Fruit fly (Drosophila melanogaster): Measurements from ENCODE around the gene Caper.

The Caper gene

dm6 chr2L:7063721-7064179 lies 31.2 kb downstream of the Caper start, which contains the start of gene Sem1:
Gene Sem1, plus strand, starts transcription at chr2L:7063986.
- TF ChIP-seq D1 (tag; optimal IDR thresholded peaks at IDR 0.05) (no peak), Ets98B (GFP tag; IDR thresholded peaks at IDR 0.05) (no peak), CG17806 (tag; optimal IDR thresholded peaks at IDR 0.05) (no peak), CG12605 (GFP tag; IDR thresholded peaks at IDR 0.05) (no peak), CG14655 (GFP tag; optimal IDR thresholded peaks at IDR 0.05) (no peak), CG10348 (GFP tag; IDR thresholded peaks at IDR 0.05) (no peak), CG8159 (tag; optimal IDR thresholded peaks at IDR 0.05) (no peak)

DNA sequence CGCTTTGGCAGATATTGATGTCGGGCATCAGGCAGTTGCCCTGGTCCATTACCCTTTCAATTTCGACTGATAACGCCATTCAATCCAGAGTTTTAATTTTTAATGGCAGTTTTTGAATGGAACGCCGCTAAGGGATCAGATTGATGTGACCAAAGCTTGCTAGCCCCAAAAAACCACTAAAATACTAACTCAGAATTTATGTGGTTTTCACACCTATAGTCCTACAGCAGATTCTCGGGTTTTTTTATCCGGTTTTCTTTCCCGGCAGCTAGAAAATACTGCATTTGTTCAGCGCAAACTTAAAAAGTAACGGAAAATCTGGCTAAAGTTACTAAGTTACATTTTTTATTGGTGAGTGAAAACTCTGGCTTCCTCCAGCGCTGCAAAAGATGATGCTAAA lies 33.2 kb downstream of the Caper start, which contains the start of gene Nuf2:
Gene Nuf2 (minus strand): TSS at position 151 of the 400 bp plus-strand sequence.
- TF ChIP-seq rn (GFP tag; IDR thresholded peaks at IDR 0.05): no peak
- no peak for TF ChIP-seq gl (tag; optimal IDR thresholded peaks at IDR 0.05)
- TF ChIP-seq CG9948 (tag; optimal IDR thresholded peaks at IDR 0.05): no peak
- TF ChIP-seq CG13204 (GFP tag; optimal IDR thresholded peaks at IDR 0.05): no peak
- TF ChIP-seq CG8159 (tag; optimal IDR thresholded peaks at IDR 0.05): no peak
- TF ChIP-seq D1 (tag; optimal IDR thresholded peaks at IDR 0.05): no peak

dm6 chr2L:7067683-7068082 lies 35.2 kb downstream of the Caper start, which contains the start of gene Ugt307A1:
Gene Ugt307A1, plus strand, starts transcription at chr2L:7067983.
- TF ChIP-seq CG8301 (tag; optimal IDR thresholded peaks at IDR 0.05): no peak
- no peak for TF ChIP-seq CG4496 (GFP tag; IDR thresholded peaks at IDR 0.05)
- TF ChIP-seq CG17806 (tag; optimal IDR thresholded peaks at IDR 0.05): no peak
- no peak for TF ChIP-seq D1 (tag; optimal IDR thresholded peaks at IDR 0.05)
- no peak for TF ChIP-seq CG32121 (GFP tag; IDR thresholded peaks at IDR 0.05)
- no peak for TF ChIP-seq Pif1B (GFP tag; optimal IDR thresholded peaks at IDR 0.05)
- TF ChIP-seq EcR (GFP tag; optimal IDR thresholded peaks at IDR 0.05): no peak
- TF ChIP-seq CG14655 (GFP tag; optimal IDR thresholded peaks at IDR 0.05): no peak
- TF ChIP-seq CG13204 (GFP tag; optimal IDR thresholded peaks at IDR 0.05): no peak
- no peak for TF ChIP-seq gl (tag; optimal IDR thresholded peaks at IDR 0.05)
- TF ChIP-seq Pif1A (GFP tag; optimal IDR thresholded peaks at IDR 0.05): no peak
- no peak for TF ChIP-seq CG15710 (tag; optimal IDR thresholded peaks at IDR 0.05)
- TF ChIP-seq rn (GFP tag; IDR thresholded peaks at IDR 0.05): no peak
- TF ChIP-seq Ets98B (GFP tag; IDR thresholded peaks at IDR 0.05): no peak
- TF ChIP-seq CG34367 (tag; optimal IDR thresholded peaks at IDR 0.05): no peak
- no peak for TF ChIP-seq CG8159 (tag; optimal IDR thresholded peaks at IDR 0.05)
- no peak for TF ChIP-seq CG12605 (GFP tag; IDR thresholded peaks at IDR 0.05)
- TF ChIP-seq fd96Ca (GFP tag; IDR thresholded peaks at IDR 0.05): no peak
- TF ChIP-seq CG9948 (tag; optimal IDR thresholded peaks at IDR 0.05): no peak

DNA sequence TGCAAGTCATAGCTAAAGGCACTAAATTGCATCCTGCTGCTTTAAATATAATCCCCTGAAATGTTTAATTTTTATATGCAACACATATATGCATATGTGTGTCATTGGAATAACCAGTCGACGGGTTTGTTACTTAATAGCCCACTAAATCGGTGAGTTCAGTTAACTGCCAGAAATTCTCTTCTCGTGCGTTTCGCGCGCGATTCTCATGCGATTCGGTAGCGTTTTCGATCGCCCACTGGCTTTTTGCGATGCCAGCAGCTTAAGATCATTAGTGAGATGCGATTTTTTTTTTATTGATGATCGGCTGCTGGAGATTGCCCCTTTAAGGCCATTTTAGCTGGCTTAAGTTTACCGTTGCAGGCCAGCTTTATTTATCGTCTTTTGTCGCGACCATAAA lies 38.7 kb downstream of the Caper start:
- no peak for TF ChIP-seq CG8159 (tag; optimal IDR thresholded peaks at IDR 0.05)
- no peak for TF ChIP-seq CG8301 (tag; optimal IDR thresholded peaks at IDR 0.05)
- peak; percentile 37 for TF ChIP-seq EcR (GFP tag; optimal IDR thresholded peaks at IDR 0.05)

DNA sequence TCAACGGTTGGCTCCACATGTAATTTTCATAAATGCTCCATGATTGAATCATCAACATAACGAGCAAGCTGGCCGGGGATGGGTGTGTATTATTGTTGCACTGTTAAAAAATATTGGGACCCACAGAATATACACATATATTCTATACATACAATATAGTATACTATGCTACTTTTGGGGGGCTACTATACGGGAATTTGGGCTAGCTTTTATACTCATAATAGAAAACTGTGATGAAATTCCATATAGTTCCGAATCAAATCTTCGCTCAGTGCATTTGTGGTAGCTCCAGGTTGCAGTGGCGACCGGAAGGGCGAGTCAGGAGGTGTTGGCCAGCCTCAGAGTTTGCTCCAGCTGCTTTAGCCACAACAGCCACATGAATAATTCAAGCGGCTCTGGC lies 39.3 kb downstream of the Caper start:
- TF ChIP-seq Pif1B (GFP tag; optimal IDR thresholded peaks at IDR 0.05): peak; percentile 56
- TF ChIP-seq rn (GFP tag; IDR thresholded peaks at IDR 0.05): no peak
- TF ChIP-seq CG12605 (GFP tag; IDR thresholded peaks at IDR 0.05): peak; percentile 68
- TF ChIP-seq gl (tag; optimal IDR thresholded peaks at IDR 0.05): no peak
- peak; percentile 61 for TF ChIP-seq CG9948 (tag; optimal IDR thresholded peaks at IDR 0.05)
- TF ChIP-seq Pif1A (GFP tag; optimal IDR thresholded peaks at IDR 0.05): peak; percentile 82
- no peak for TF ChIP-seq CG10348 (GFP tag; IDR thresholded peaks at IDR 0.05)
- 0 out of 2 replicates have a peak, but pooled peaks have one; percentile 20 for TF ChIP-seq CG32121 (GFP tag; IDR thresholded peaks at IDR 0.05)
- TF ChIP-seq CG13204 (GFP tag; optimal IDR thresholded peaks at IDR 0.05): no peak
- TF ChIP-seq D1 (tag; optimal IDR thresholded peaks at IDR 0.05): peak; percentile 25
- TF ChIP-seq CG8301 (tag; optimal IDR thresholded peaks at IDR 0.05): peak; percentile 56
- no peak for TF ChIP-seq Snoo (tag; optimal IDR thresholded peaks at IDR 0.05)
- TF ChIP-seq CG15710 (tag; optimal IDR thresholded peaks at IDR 0.05): peak; percentile 63
- TF ChIP-seq CG8159 (tag; optimal IDR thresholded peaks at IDR 0.05): peak; percentile 73
- TF ChIP-seq EcR (GFP tag; optimal IDR thresholded peaks at IDR 0.05): no peak
- peak; percentile 76 for TF ChIP-seq fd96Ca (GFP tag; IDR thresholded peaks at IDR 0.05)
- peak; percentile 72 for TF ChIP-seq CG14655 (GFP tag; optimal IDR thresholded peaks at IDR 0.05)
- TF ChIP-seq CG17806 (tag; optimal IDR thresholded peaks at IDR 0.05): peak; percentile 68
- peak; percentile 66; the same call in 1 of the 3 replicates for TF ChIP-seq CG4496 (GFP tag; IDR thresholded peaks at IDR 0.05)
- TF ChIP-seq Ets98B (GFP tag; IDR thresholded peaks at IDR 0.05): peak; percentile 33; the same call in 1 of the 2 replicates
- peak; percentile 54 for TF ChIP-seq CG34367 (tag; optimal IDR thresholded peaks at IDR 0.05)

DNA sequence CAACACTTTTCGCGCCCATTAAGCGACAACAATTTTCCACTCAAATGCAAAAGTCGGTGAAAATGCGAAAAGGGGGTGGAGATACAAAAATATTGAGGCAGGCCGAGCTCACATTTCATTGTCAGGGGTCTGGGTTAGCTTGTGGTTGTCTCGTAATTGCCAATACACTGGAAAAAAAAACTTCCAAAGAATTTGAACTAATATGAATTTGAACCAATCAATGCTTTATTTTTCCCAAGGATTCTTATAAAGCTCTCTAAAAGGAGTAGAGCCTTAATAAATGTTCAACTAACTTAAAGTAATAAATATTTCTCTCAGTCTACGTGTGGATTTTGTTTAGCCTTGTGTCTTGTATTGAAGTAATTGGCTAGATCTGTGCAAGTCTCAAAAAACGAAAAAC lies 40.5 kb downstream of the Caper start:
- TF ChIP-seq CG4496 (GFP tag; IDR thresholded peaks at IDR 0.05) (peak; percentile 71; the same call in 2 of the 3 replicates), gl (tag; optimal IDR thresholded peaks at IDR 0.05) (no peak), Snoo (tag; optimal IDR thresholded peaks at IDR 0.05) (no peak), CG17806 (tag; optimal IDR thresholded peaks at IDR 0.05) (peak; percentile 46), Ets98B (GFP tag; IDR thresholded peaks at IDR 0.05) (peak; percentile 76), CG12605 (GFP tag; IDR thresholded peaks at IDR 0.05) (no peak), Pif1B (GFP tag; optimal IDR thresholded peaks at IDR 0.05) (no peak), CG14655 (GFP tag; optimal IDR thresholded peaks at IDR 0.05) (peak; percentile 54), CG15710 (tag; optimal IDR thresholded peaks at IDR 0.05) (peak; percentile 17), Pif1A (GFP tag; optimal IDR thresholded peaks at IDR 0.05) (peak; percentile 58), D1 (tag; optimal IDR thresholded peaks at IDR 0.05) (no peak), fd96Ca (GFP tag; IDR thresholded peaks at IDR 0.05) (no peak), CG9948 (tag; optimal IDR thresholded peaks at IDR 0.05) (peak; percentile 39), CG34367 (tag; optimal IDR thresholded peaks at IDR 0.05) (no peak), CG8301 (tag; optimal IDR thresholded peaks at IDR 0.05) (peak; percentile 68), EcR (GFP tag; optimal IDR thresholded peaks at IDR 0.05) (no peak), CG10348 (GFP tag; IDR thresholded peaks at IDR 0.05) (no peak), rn (GFP tag; IDR thresholded peaks at IDR 0.05) (no peak), CG32121 (GFP tag; IDR thresholded peaks at IDR 0.05) (peak; percentile 69), CG13204 (GFP tag; optimal IDR thresholded peaks at IDR 0.05) (no peak), CG8159 (tag; optimal IDR thresholded peaks at IDR 0.05) (peak; percentile 52)

All from whole organism, pupa.